Worm (Caenorhabditis elegans): ENCODE measurements around the gene irld-60.

DNA sequence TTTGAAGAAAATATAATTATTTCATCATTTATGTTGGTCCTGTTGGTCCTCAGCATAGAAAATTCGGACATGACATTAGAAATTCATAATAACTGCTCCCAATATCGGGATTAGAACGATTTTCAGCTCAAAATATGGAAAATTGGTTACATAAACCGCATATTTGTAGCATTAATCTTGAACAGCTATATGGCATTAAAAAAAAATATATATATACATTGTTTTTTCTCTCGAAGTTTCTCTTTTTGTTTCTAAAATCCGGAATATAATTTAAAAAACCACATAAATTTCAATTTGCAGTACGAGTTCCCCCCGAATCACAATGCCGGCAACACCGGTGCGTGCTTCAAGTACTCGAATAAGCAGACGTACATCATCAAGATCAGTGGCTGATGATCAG, 36.5 kb downstream of the irld-60 start, which contains the start of gene ssl-1:
- TF ChIP-seq tbx-37 (GFP tag; conservative IDR thresholded peaks at IDR 0.05): no peak
- TF ChIP-seq pes-1 (GFP tag; IDR thresholded peaks at IDR 0.05): no peak
- TF ChIP-seq ama-1 (optimal IDR thresholded peaks at IDR 0.05): no peak
- TF ChIP-seq scrt-1 (GFP tag; IDR thresholded peaks at IDR 0.05): no peak
- no peak for TF ChIP-seq hmbx-1 (tag; optimal IDR thresholded peaks at IDR 0.05)
- TF ChIP-seq B0310.2 (tag; optimal IDR thresholded peaks at IDR 0.05): no peak
- TF ChIP-seq ceh-36 (tag; optimal IDR thresholded peaks at IDR 0.05): no peak
- TF ChIP-seq aly-1 (tag; optimal IDR thresholded peaks at IDR 0.05): no peak
- TF ChIP-seq sea-1 (GFP tag; conservative IDR thresholded peaks at IDR 0.05): no peak
- no peak for TF ChIP-seq hnd-1 (tag; optimal IDR thresholded peaks at IDR 0.05)
- TF ChIP-seq flt-1 (GFP tag; IDR thresholded peaks at IDR 0.05): no peak

Measured in whole organism, early embryonic.